Worm (Caenorhabditis elegans): ENCODE measurements around the gene cyp-25A4.
"Not testable (repeated sequence)": the region's sequence is repeated elsewhere in the genome, so short reads cannot be mapped to it uniquely, and the experiment has no call there.

The cyp-25A4 gene

ce11 chrIII:3867378-3867904 is 15.6 kb upstream of the cyp-25A4 start, which contains the start of gene rpl-3 (continued):
- peak; percentile 100 for TF ChIP-seq nhr-237 (tag; optimal IDR thresholded peaks at IDR 0.05)
- peak; percentile 100 for TF ChIP-seq mep-1 (tag; optimal IDR thresholded peaks at IDR 0.05)
- peak; percentile 86 for TF ChIP-seq mab-5 (tag; optimal IDR thresholded peaks at IDR 0.05)
- TF ChIP-seq lin-13 (tag; optimal IDR thresholded peaks at IDR 0.05), result peak; percentile 100
- no peak for TF ChIP-seq snpc-4 (tag; optimal IDR thresholded peaks at IDR 0.05)
- TF ChIP-seq zip-8 (tag; optimal IDR thresholded peaks at IDR 0.05), result peak; percentile 10
- TF ChIP-seq lsy-2 (tag; optimal IDR thresholded peaks at IDR 0.05), result peak; percentile 100
- TF ChIP-seq ces-1 (GFP tag; optimal IDR thresholded peaks at IDR 0.05), result peak; percentile 97
- TF ChIP-seq ham-2 (GFP tag; optimal IDR thresholded peaks at IDR 0.05), result peak; percentile 97
- peak; percentile 98 for TF ChIP-seq nhr-12 (tag; optimal IDR thresholded peaks at IDR 0.05)

- TF ChIP-seq ces-1 (GFP tag; optimal IDR thresholded peaks at IDR 0.05) (peak; percentile 73), nhr-12 (tag; optimal IDR thresholded peaks at IDR 0.05) (no peak), bed-3 (GFP tag; optimal IDR thresholded peaks at IDR 0.05) (no peak), lin-32 (GFP tag; optimal IDR thresholded peaks at IDR 0.05) (no peak), M03D4.4 (tag; optimal IDR thresholded peaks at IDR 0.05) (no peak), tbx-8 (GFP tag; optimal IDR thresholded peaks at IDR 0.05) (no peak), nhr-76 (tag; optimal IDR thresholded peaks at IDR 0.05) (no peak), ceh-43 (GFP tag; optimal IDR thresholded peaks at IDR 0.05) (peak; percentile 35)
Measured at ce11 chrIII:3863814-3864507, 12.1 kb upstream of the cyp-25A4 start, which contains the start of gene acs-19. Gene acs-19 (plus strand): TSS chrIII:3864489.

ce11 chrIII:3862918-3863385 is 11.1 kb upstream of the cyp-25A4 start, which contains the start of gene brc-1:
Gene brc-1 (minus strand): TSS chrIII:3862968.
- TF ChIP-seq mep-1 (tag; optimal IDR thresholded peaks at IDR 0.05), result peak; percentile 83
- peak; percentile 6 for TF ChIP-seq unc-62 (GFP tag; optimal IDR thresholded peaks at IDR 0.05)
- peak; percentile 12 for TF ChIP-seq ceh-83 (GFP tag; optimal IDR thresholded peaks at IDR 0.05)
- peak; percentile 59 for TF ChIP-seq ham-2 (GFP tag; optimal IDR thresholded peaks at IDR 0.05)
- peak; percentile 31 for TF ChIP-seq cnd-1 (tag; optimal IDR thresholded peaks at IDR 0.05)
- peak; percentile 90 for TF ChIP-seq lsy-2 (tag; optimal IDR thresholded peaks at IDR 0.05)
- TF ChIP-seq nhr-28 (tag; optimal IDR thresholded peaks at IDR 0.05), result no peak
- TF ChIP-seq nhr-12 (tag; optimal IDR thresholded peaks at IDR 0.05), result no peak
- peak; percentile 48 for TF ChIP-seq mls-2 (tag; optimal IDR thresholded peaks at IDR 0.05)
- TF ChIP-seq drap-1 (GFP tag; optimal IDR thresholded peaks at IDR 0.05), result peak; percentile 68
- peak; percentile 15 for TF ChIP-seq lin-32 (GFP tag; optimal IDR thresholded peaks at IDR 0.05)
- TF ChIP-seq pha-4 (tag; optimal IDR thresholded peaks at IDR 0.05), result peak; percentile 67
- peak; percentile 71 for TF ChIP-seq sptf-1 (tag; optimal IDR thresholded peaks at IDR 0.05)
- TF ChIP-seq unc-120 (tag; optimal IDR thresholded peaks at IDR 0.05; ENCODE audit: poor library complexity, severe bottlenecking), result peak; percentile 17
- TF ChIP-seq lin-13 (tag; optimal IDR thresholded peaks at IDR 0.05), result peak; percentile 50
- peak; percentile 92 for TF ChIP-seq nhr-237 (tag; optimal IDR thresholded peaks at IDR 0.05)
- TF ChIP-seq nhr-76 (tag; optimal IDR thresholded peaks at IDR 0.05), result no peak
- TF ChIP-seq M03D4.4 (tag; optimal IDR thresholded peaks at IDR 0.05), result peak; percentile 12
- TF ChIP-seq ces-1 (GFP tag; optimal IDR thresholded peaks at IDR 0.05), result peak; percentile 65
- TF ChIP-seq nhr-2 (tag; optimal IDR thresholded peaks at IDR 0.05), result no peak
- no peak for TF ChIP-seq ceh-43 (GFP tag; optimal IDR thresholded peaks at IDR 0.05)

- peak; percentile 88 for TF ChIP-seq lsy-2 (tag; optimal IDR thresholded peaks at IDR 0.05)
Measured at ce11 chrIII:3857007-3857406, 5.1 kb upstream of the cyp-25A4 start.

ce11 chrIII:3854868-3855267 is 3.0 kb upstream of the cyp-25A4 start:
- TF ChIP-seq lsy-2 (tag; optimal IDR thresholded peaks at IDR 0.05), result peak; percentile 52

- TF ChIP-seq lin-32, tbx-8, ceh-43 (GFP tag; optimal IDR thresholded peaks at IDR 0.05): not testable (repeated sequence)
Measured at ce11 chrIII:3844746-3845145, 7.1 kb downstream of the cyp-25A4 start, which contains the start of gene maph-1.3. Gene maph-1.3 (plus strand): TSS chrIII:3844893.
